Fruit fly (Drosophila melanogaster) whole organism, pupa: ENCODE results near the gene Cals.
A peak's percentile ranks its signal among the peaks of the same experiment; 100 is the strongest.

Experiments
- CG10348 ChIP-seq: fragments of 200-800 bp; sonication (Bioruptor generic); IDR thresholded peaks from 2 replicates; pipeline ENCODE4 v1.3.6; 2022; ENCODE audit warnings: missing biosample characterization, missing genetic modification characterization
- CG12605 ChIP-seq: fragments of 200-800 bp; sonication (Bioruptor generic); IDR thresholded peaks from 2 replicates; pipeline ENCODE4 v1.3.6; 2022; ENCODE audit warnings: missing biosample characterization, missing genetic modification characterization
- CG13204 ChIP-seq: fragments of 200-800 bp; sonication (Bioruptor generic); optimal IDR thresholded peaks from 2 replicates; lab custom pipeline; 2018; ENCODE audit warnings: missing biosample characterization, mild to moderate bottlenecking, missing genetic modification characterization, moderate library complexity
- CG17806 ChIP-seq: fragments of 200-800 bp; sonication (Bioruptor generic); optimal IDR thresholded peaks from 2 replicates; lab custom pipeline; 2018; ENCODE audit warnings: missing biosample characterization, mild to moderate bottlenecking, missing genetic modification characterization, moderate library complexity
- CG4496 ChIP-seq: fragments of 200-800 bp; sonication (Bioruptor generic); IDR thresholded peaks from 3 replicates; pipeline ENCODE4 v1.3.6; 2022; ENCODE audit warnings: missing biosample characterization, missing genetic modification characterization
- CG8159 ChIP-seq: fragments of 200-800 bp; sonication (Bioruptor generic); optimal IDR thresholded peaks from 3 replicates; lab custom pipeline; 2018; ENCODE audit warnings: missing biosample characterization, mild to moderate bottlenecking, missing genetic modification characterization, moderate library complexity
- EcR ChIP-seq: fragments of 200-800 bp; sonication (Bioruptor generic); optimal IDR thresholded peaks from 3 replicates; lab custom pipeline; 2019; ENCODE audit warnings: missing biosample characterization, missing genetic modification characterization, mild to moderate bottlenecking, moderate library complexity, missing genetic modification reagents
- Pif1A ChIP-seq: fragments of 200-800 bp; sonication (Bioruptor generic); optimal IDR thresholded peaks from 3 replicates; lab custom pipeline; 2016; ENCODE audit warnings: missing biosample characterization, missing genetic modification characterization
- Pif1B ChIP-seq: fragments of 200-800 bp; sonication (Bioruptor generic); optimal IDR thresholded peaks from 3 replicates; lab custom pipeline; 2016; ENCODE audit warnings: missing biosample characterization, missing genetic modification characterization
- Snoo ChIP-seq: fragments of 200-800 bp; sonication (Bioruptor generic); optimal IDR thresholded peaks from 3 replicates; lab custom pipeline; 2017; ENCODE audit warnings: missing biosample characterization, mild to moderate bottlenecking, missing genetic modification characterization, inconsistent platforms
- gl ChIP-seq: fragments of 200-800 bp; sonication (Bioruptor generic); optimal IDR thresholded peaks from 2 replicates; lab custom pipeline; 2018; ENCODE audit warnings: missing biosample characterization, mild to moderate bottlenecking, missing genetic modification characterization
- rn ChIP-seq: fragments of 200-800 bp; sonication (Bioruptor generic); IDR thresholded peaks from 2 replicates; pipeline ENCODE4 v1.3.6; 2022; ENCODE audit warnings: missing biosample characterization, missing genetic modification characterization

- TF ChIP-seq CG10348 (GFP tag; lab: Robert Waterston, UW) (no peak), CG13204 (GFP tag; lab: Kevin White, UChicago) (no peak), CG4496 (GFP tag; lab: Robert Waterston, UW) (no peak), Pif1A (GFP tag; lab: Kevin White, UChicago) (no peak), EcR (GFP tag; lab: Kevin White, UChicago) (no peak), Pif1B (no peak), CG17806 (no peak), CG8159 (tag; lab: Kevin White, UChicago) (no peak), Snoo (peak; percentile 9), rn (no peak), CG12605 (GFP tag; lab: Robert Waterston, UW) (no peak), gl (tag; lab: Kevin White, UChicago) (no peak)
Measured at dm6 chr4:1146456-1146855, 23.3 kb upstream of the Cals start.
